Worm (Caenorhabditis elegans): ENCODE measurements around the gene C50E10.2.
A peak's percentile ranks its signal among the peaks of the same experiment; 100 is the strongest.

C50E10.2 gene

ce11 chrII:12264847-12265246, 44.7 kb downstream of the C50E10.2 start:
- no peak for TF ChIP-seq hmg-1.2 (GFP tag; IDR thresholded peaks at IDR 0.05)
- peak; percentile 66 for TF ChIP-seq zfh-2 (GFP tag; conservative IDR thresholded peaks at IDR 0.05)
- TF ChIP-seq madf-6 (GFP tag; IDR thresholded peaks at IDR 0.05): no peak

ce11 chrII:12263971-12264554, 45.5 kb downstream of the C50E10.2 start, which contains the start of gene faxc-1:
Gene faxc-1, plus strand, starts transcription at chrII:12264192.
- TF ChIP-seq ztf-26 (tag; optimal IDR thresholded peaks at IDR 0.05) (no peak), snpc-3.4 (tag; optimal IDR thresholded peaks at IDR 0.05) (no peak), somi-1 (GFP tag; optimal IDR thresholded peaks at IDR 0.05) (no peak), madf-3 (GFP tag; IDR thresholded peaks at IDR 0.05) (no peak), snpc-4 (GFP tag; optimal IDR thresholded peaks at IDR 0.05) (no peak), snpc-4 (tag; optimal IDR thresholded peaks at IDR 0.05) (no peak), Y53G8AR.9 (GFP tag; conservative IDR thresholded peaks at IDR 0.05) (no peak)

- TF ChIP-seq aptf-3 (GFP tag; IDR thresholded peaks at IDR 0.05) (no peak), F39B2.1 (GFP tag; IDR thresholded peaks at IDR 0.05) (0 out of 2 replicates have a peak, but pooled peaks have one; percentile 25)
Observed at ce11 chrII:12262567-12262966, 46.9 kb downstream of the C50E10.2 start.

ce11 chrII:12261147-12261821, 48.2 kb downstream of the C50E10.2 start:
- TF ChIP-seq ceh-91 (GFP tag; IDR thresholded peaks at IDR 0.05) (no peak), lin-40 (tag; optimal IDR thresholded peaks at IDR 0.05) (peak; percentile 11), ceh-27 (GFP tag; optimal IDR thresholded peaks at IDR 0.05) (peak; percentile 35), K11D2.4 (GFP tag; IDR thresholded peaks at IDR 0.05) (no peak), tbx-9 (tag; optimal IDR thresholded peaks at IDR 0.05; ENCODE audit: borderline replicate concordance) (no peak), cebp-1 (GFP tag; IDR thresholded peaks at IDR 0.05) (no peak), cebp-1 (tag; optimal IDR thresholded peaks at IDR 0.05) (peak; percentile 9), zfh-2 (GFP tag; conservative IDR thresholded peaks at IDR 0.05) (peak; percentile 53; the same call in 1 of the 2 replicates)

- TF ChIP-seq pbrm-1 (GFP tag; IDR thresholded peaks at IDR 0.05) (no peak), unc-62 (GFP tag; optimal IDR thresholded peaks at IDR 0.05) (no peak), F23B12.7 (tag; optimal IDR thresholded peaks at IDR 0.05; ENCODE audit: insufficient read depth) (no peak), lin-40 (tag; optimal IDR thresholded peaks at IDR 0.05) (no peak), cebp-1 (GFP tag; IDR thresholded peaks at IDR 0.05) (no peak), cebp-1 (tag; optimal IDR thresholded peaks at IDR 0.05) (no peak), chd-7 (tag; optimal IDR thresholded peaks at IDR 0.05) (no peak), madf-6 (GFP tag; IDR thresholded peaks at IDR 0.05) (no peak), nhr-90 (tag; optimal IDR thresholded peaks at IDR 0.05) (no peak), F57C9.4 (tag; optimal IDR thresholded peaks at IDR 0.05) (no peak), K11D2.4 (GFP tag; IDR thresholded peaks at IDR 0.05) (no peak), Y53F4B.3 (GFP tag; IDR thresholded peaks at IDR 0.05) (no peak), pha-4 (tag; optimal IDR thresholded peaks at IDR 0.05) (no peak), Y79H2A.3 (GFP tag; conservative IDR thresholded peaks at IDR 0.05) (no peak), F49E8.2 (tag; optimal IDR thresholded peaks at IDR 0.05; ENCODE audit: insufficient read depth) (no peak)
Observed at ce11 chrII:12260538-12260937, 49.0 kb downstream of the C50E10.2 start.

All from whole organism, young adult.